Worm (Caenorhabditis elegans) whole organism, midembryonic: ENCODE measurements around the gene Y54G11A.1.

Source experiments
- T22C8.4 ChIP-seq: fragments of 200-800 bp; sonication (Bioruptor generic); IDR thresholded peaks from 2 replicates; pipeline ENCODE4 v1.3.6; 2022; ENCODE audit warnings: missing genetic modification characterization, missing compliant biosample characterization
- klf-2 ChIP-seq: fragments of 200-800 bp; sonication (Bioruptor generic); conservative IDR thresholded peaks from 2 replicates; pipeline ENCODE4 v1.3.6; 2022; ENCODE audit warnings: missing genetic modification reagents, missing genetic modification characterization, missing compliant biosample characterization
- ref-1 ChIP-seq: fragments of 200-800 bp; sonication (Bioruptor generic); conservative IDR thresholded peaks from 2 replicates; pipeline ENCODE4 v1.3.6; 2022; ENCODE audit warnings: missing genetic modification reagents, missing genetic modification characterization, missing compliant biosample characterization
- tab-1 ChIP-seq: fragments of 200-800 bp; sonication (Bioruptor generic); IDR thresholded peaks from 2 replicates; pipeline ENCODE4 v1.3.6; 2022; ENCODE audit warnings: missing genetic modification characterization, missing compliant biosample characterization

DNA sequence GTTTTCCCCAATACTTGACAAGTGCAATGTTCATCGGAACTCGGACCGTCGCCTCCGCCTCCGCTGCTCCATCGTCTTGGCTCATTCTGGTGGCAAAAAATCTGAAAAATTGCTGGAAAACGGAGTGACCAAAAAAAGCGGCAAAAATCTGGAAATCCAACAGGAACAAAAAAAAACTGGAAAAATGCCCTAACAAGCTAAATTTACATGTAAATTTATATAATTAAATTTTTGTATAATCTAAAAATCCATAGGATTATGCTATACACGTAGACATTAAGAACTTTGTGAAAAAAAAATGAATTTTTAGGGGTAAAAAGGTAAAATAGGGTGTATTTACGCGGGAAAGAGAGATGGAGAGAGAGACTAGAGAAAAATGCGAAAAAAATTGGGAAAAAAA, 42.8 kb downstream of the Y54G11A.1 start, which contains the start of gene Y48B6A.13:
- TF ChIP-seq klf-2 (GFP tag; lab: Robert Waterston, UW) (no peak), tab-1 (GFP tag; lab: Robert Waterston, UW) (no peak), T22C8.4 (GFP tag; lab: Robert Waterston, UW) (no peak), ref-1 (no peak)
